Fruit fly (Drosophila melanogaster): ENCODE measurements around the gene CG12945.

dm6 chr3R:9818295-9818694 is 27.3 kb upstream of the CG12945 start, which contains the start of gene CG9459:
- TF ChIP-seq Dll (optimal IDR thresholded peaks at IDR 0.05), result no peak
- TF ChIP-seq CG8478 (optimal IDR thresholded peaks at IDR 0.05), result no peak

Measured in whole organism.